Fruit fly (Drosophila melanogaster): ENCODE data around the gene pasi1.

Gene pasi1

DNA sequence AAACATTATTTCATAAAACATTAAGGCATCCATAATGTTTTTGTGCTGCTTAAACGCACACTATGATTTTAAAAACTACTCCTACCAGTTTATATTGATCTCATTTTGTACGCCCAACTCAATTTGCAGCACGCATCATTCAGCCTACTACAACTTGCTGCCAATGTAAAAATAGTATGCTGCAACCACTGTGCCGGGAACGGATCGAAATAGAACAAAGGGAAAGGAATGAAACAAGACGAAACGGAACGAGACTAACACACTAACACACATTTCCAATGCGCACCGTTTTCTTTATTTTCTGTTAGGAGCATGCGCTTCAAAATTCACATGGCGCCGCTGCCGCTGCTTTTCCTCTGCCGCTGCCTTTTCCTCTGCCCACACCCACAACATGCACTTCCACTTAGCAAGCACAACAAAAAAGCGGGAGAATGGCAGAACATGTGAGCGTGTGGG is 17.9 kb upstream of the pasi1 start:
- no peak for TF ChIP-seq brk (GFP tag; optimal IDR thresholded peaks at IDR 0.05)
- no peak for TF ChIP-seq N (GFP tag; optimal IDR thresholded peaks at IDR 0.05)
- TF ChIP-seq dmrt93B (GFP tag; optimal IDR thresholded peaks at IDR 0.05): no peak
- TF ChIP-seq Dfd (GFP tag; optimal IDR thresholded peaks at IDR 0.05): no peak
- no peak for TF ChIP-seq Dif (GFP tag; optimal IDR thresholded peaks at IDR 0.05; ENCODE audit: partially characterized antibody)
- no peak for TF ChIP-seq tai (GFP tag; optimal IDR thresholded peaks at IDR 0.05)
- no peak for TF ChIP-seq Hr78 (GFP tag; optimal IDR thresholded peaks at IDR 0.05)
- no peak for TF ChIP-seq Abd-B (GFP tag; optimal IDR thresholded peaks at IDR 0.05)
- TF ChIP-seq usp (GFP tag; optimal IDR thresholded peaks at IDR 0.05): no peak
- TF ChIP-seq Mio (GFP tag; optimal IDR thresholded peaks at IDR 0.05): no peak
- no peak for TF ChIP-seq sv (GFP tag; optimal IDR thresholded peaks at IDR 0.05)
- TF ChIP-seq jim (GFP tag; optimal IDR thresholded peaks at IDR 0.05): no peak
- no peak for TF ChIP-seq lola (GFP tag; optimal IDR thresholded peaks at IDR 0.05)
- no peak for TF ChIP-seq CG9705 (GFP tag; optimal IDR thresholded peaks at IDR 0.05)
- no peak for TF ChIP-seq ey (GFP tag; optimal IDR thresholded peaks at IDR 0.05)
- TF ChIP-seq fru (GFP tag; optimal IDR thresholded peaks at IDR 0.05): no peak

DNA sequence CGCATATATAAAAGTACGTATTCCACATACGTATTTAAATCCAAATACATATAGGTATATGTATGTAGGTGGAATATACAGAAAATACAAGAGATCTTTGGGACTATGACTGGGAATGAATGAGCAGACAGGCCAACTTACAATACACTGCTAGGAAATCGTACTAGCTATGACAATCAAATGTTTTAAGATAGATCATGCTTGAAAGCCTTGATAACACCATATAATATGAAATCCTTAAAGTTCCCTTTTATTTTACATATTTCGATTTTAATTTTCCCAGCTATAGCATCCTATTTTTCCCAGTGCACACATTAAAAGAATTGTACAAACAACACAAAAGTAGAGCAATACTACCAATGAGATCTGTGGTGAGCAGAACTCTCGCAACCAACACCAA is 13.5 kb upstream of the pasi1 start:
- TF ChIP-seq N (GFP tag; optimal IDR thresholded peaks at IDR 0.05) (no peak), woc (GFP tag; optimal IDR thresholded peaks at IDR 0.05) (no peak), h (GFP tag; optimal IDR thresholded peaks at IDR 0.05) (peak; percentile 37), br (GFP tag; optimal IDR thresholded peaks at IDR 0.05) (peak; percentile 22), fru (GFP tag; optimal IDR thresholded peaks at IDR 0.05) (peak; percentile 31), Dif (GFP tag; optimal IDR thresholded peaks at IDR 0.05; ENCODE audit: partially characterized antibody) (no peak), GATAd (GFP tag; optimal IDR thresholded peaks at IDR 0.05) (no peak), CG32264 (GFP tag; optimal IDR thresholded peaks at IDR 0.05) (no peak), dl (GFP tag; optimal IDR thresholded peaks at IDR 0.05; ENCODE audit: insufficient read depth in 1 of 2, partially characterized antibody in 2 of 2) (no peak), psq (GFP tag; optimal IDR thresholded peaks at IDR 0.05) (no peak), Hr78 (GFP tag; optimal IDR thresholded peaks at IDR 0.05) (no peak), HLH106 (tag; optimal IDR thresholded peaks at IDR 0.05) (peak; percentile 54), Hnf4 (GFP tag; optimal IDR thresholded peaks at IDR 0.05) (no peak), ey (GFP tag; optimal IDR thresholded peaks at IDR 0.05) (peak; percentile 46), Hr83 (GFP tag; optimal IDR thresholded peaks at IDR 0.05; ENCODE audit: poor library complexity, severe bottlenecking) (no peak), Sp1 (GFP tag; optimal IDR thresholded peaks at IDR 0.05) (no peak), Dfd (GFP tag; optimal IDR thresholded peaks at IDR 0.05) (no peak), dsf (GFP tag; optimal IDR thresholded peaks at IDR 0.05; ENCODE audit: borderline replicate concordance) (no peak), dmrt93B (GFP tag; optimal IDR thresholded peaks at IDR 0.05) (no peak), Abd-B (GFP tag; optimal IDR thresholded peaks at IDR 0.05) (no peak), foxo (GFP tag; optimal IDR thresholded peaks at IDR 0.05) (peak in 1 of 2 experiments; percentile 40), usp (GFP tag; optimal IDR thresholded peaks at IDR 0.05) (no peak), OdsH (GFP tag; optimal IDR thresholded peaks at IDR 0.05) (no peak), brk (GFP tag; optimal IDR thresholded peaks at IDR 0.05) (no peak), Myc (optimal IDR thresholded peaks at IDR 0.05) (no peak), sv (GFP tag; optimal IDR thresholded peaks at IDR 0.05) (peak; percentile 54), Rel (GFP tag; optimal IDR thresholded peaks at IDR 0.05) (no peak), Rel (tag; optimal IDR thresholded peaks at IDR 0.05) (no peak), CG9705 (GFP tag; optimal IDR thresholded peaks at IDR 0.05) (no peak), rgr (GFP tag; optimal IDR thresholded peaks at IDR 0.05) (peak; percentile 29), lola (GFP tag; optimal IDR thresholded peaks at IDR 0.05) (no peak)

DNA sequence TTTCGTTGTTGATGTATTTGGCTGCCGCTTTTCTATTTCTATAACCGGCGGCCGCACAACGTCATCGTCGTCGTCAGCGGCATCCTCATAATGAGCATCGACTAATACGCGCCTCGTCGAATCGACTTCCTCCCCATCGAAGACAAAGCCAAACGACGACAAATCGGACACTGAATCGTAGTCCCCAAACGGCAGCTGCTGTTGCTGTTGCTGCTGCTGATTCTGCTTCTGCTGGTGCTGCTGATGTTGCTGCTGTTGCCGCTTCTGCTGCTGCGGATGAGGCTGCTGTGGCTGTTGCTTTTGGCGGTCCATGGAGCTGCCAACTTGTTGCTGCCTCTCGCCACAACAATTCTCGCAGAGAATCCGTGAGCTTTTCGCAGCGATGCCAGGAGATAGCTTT is 11.7 kb upstream of the pasi1 start:
- TF ChIP-seq GATAd (GFP tag; optimal IDR thresholded peaks at IDR 0.05): no peak
- peak; percentile 4 for TF ChIP-seq Dfd (GFP tag; optimal IDR thresholded peaks at IDR 0.05)

DNA sequence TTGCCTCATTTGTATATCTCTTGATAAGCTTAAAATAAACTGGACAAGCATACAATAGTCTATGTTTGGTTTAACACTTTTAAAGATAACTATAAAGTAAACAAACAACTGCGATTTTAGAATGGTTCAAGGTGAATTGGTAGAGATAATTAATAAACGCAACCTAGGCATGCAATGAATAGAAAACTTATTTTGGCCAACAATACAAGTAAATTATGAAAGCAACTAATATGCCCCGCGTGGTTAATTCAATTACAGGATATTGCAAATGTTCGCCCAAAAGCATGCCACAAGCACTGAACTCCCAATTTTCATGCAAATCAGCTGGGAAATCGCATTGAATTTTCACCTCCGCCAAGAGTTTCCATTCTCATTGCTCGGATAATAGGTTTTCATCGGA is 10.7 kb upstream of the pasi1 start:
- TF ChIP-seq N (GFP tag; optimal IDR thresholded peaks at IDR 0.05): no peak
- TF ChIP-seq CG32264 (GFP tag; optimal IDR thresholded peaks at IDR 0.05): no peak
- TF ChIP-seq Jra (GFP tag; optimal IDR thresholded peaks at IDR 0.05): no peak
- TF ChIP-seq dsf (GFP tag; optimal IDR thresholded peaks at IDR 0.05; ENCODE audit: borderline replicate concordance): no peak
- no peak for TF ChIP-seq Rel (GFP tag; optimal IDR thresholded peaks at IDR 0.05)
- no peak for TF ChIP-seq Rel (tag; optimal IDR thresholded peaks at IDR 0.05)
- no peak for TF ChIP-seq Hr83 (GFP tag; optimal IDR thresholded peaks at IDR 0.05; ENCODE audit: poor library complexity, severe bottlenecking)
- TF ChIP-seq Abd-B (GFP tag; optimal IDR thresholded peaks at IDR 0.05): no peak
- no peak for TF ChIP-seq psq (GFP tag; optimal IDR thresholded peaks at IDR 0.05)
- no peak for TF ChIP-seq Myc (optimal IDR thresholded peaks at IDR 0.05)
- no peak for TF ChIP-seq rgr (GFP tag; optimal IDR thresholded peaks at IDR 0.05)
- no peak for TF ChIP-seq br (GFP tag; optimal IDR thresholded peaks at IDR 0.05)
- no peak for TF ChIP-seq brk (GFP tag; optimal IDR thresholded peaks at IDR 0.05)
- no peak for TF ChIP-seq lola (GFP tag; optimal IDR thresholded peaks at IDR 0.05)
- no peak for TF ChIP-seq OdsH (GFP tag; optimal IDR thresholded peaks at IDR 0.05)
- TF ChIP-seq woc (GFP tag; optimal IDR thresholded peaks at IDR 0.05): no peak
- no peak for TF ChIP-seq tai (GFP tag; optimal IDR thresholded peaks at IDR 0.05)
- no peak for TF ChIP-seq Mio (GFP tag; optimal IDR thresholded peaks at IDR 0.05)
- TF ChIP-seq GATAd (GFP tag; optimal IDR thresholded peaks at IDR 0.05): no peak
- no peak for TF ChIP-seq Hr78 (GFP tag; optimal IDR thresholded peaks at IDR 0.05)
